Fruit fly (Drosophila melanogaster): ENCODE data around the gene CG16972.

Gene CG16972

DNA sequence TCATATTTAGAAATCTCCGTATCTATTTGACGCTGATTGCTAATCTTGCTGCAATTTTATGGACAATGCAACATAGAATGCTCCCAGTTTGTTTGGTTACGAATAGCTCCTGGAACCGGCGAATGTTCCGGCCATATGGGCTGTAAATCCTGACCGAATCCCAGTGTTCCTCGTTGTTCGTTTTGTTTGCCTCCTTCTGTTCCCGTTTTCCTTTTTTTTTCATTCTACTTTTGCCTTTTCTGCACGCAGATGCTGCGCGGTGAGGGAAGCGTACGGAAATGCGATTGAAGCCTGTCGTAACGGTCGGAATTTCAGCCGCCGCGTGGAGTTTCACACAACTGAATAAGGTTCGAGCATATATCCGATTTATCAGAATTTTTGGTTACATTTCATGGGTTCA lies 27.0 kb downstream of the CG16972 start, which contains the start of gene CG43925:
Gene CG43925, plus strand, starts transcription at position 301 of the 400 bp plus-strand sequence.
- TF ChIP-seq Clk (GFP tag; optimal IDR thresholded peaks at IDR 0.05) = no peak
- no peak for TF ChIP-seq kay (GFP tag; ENCODE audit: borderline replicate concordance)
- no peak for TF ChIP-seq cic (GFP tag; optimal IDR thresholded peaks at IDR 0.05)
- no peak for TF ChIP-seq CG11617 (GFP tag; optimal IDR thresholded peaks at IDR 0.05)
- no peak for TF ChIP-seq bab1 (GFP tag; optimal IDR thresholded peaks at IDR 0.05)
- no peak for TF ChIP-seq CG1620 (GFP tag; optimal IDR thresholded peaks at IDR 0.05)
- no peak for TF ChIP-seq CG14711 (tag; optimal IDR thresholded peaks at IDR 0.05)
- no peak for TF ChIP-seq cnc (optimal IDR thresholded peaks at IDR 0.05)
- TF ChIP-seq CG7045 (GFP tag; optimal IDR thresholded peaks at IDR 0.05) = no peak
- TF ChIP-seq pad (GFP tag; optimal IDR thresholded peaks at IDR 0.05) = no peak
- TF ChIP-seq toe (GFP tag; optimal IDR thresholded peaks at IDR 0.05) = no peak
- TF ChIP-seq CG12768 (GFP tag; optimal IDR thresholded peaks at IDR 0.05) = no peak
- TF ChIP-seq CG5204 (GFP tag; optimal IDR thresholded peaks at IDR 0.05) = no peak
- TF ChIP-seq Crg-1 (GFP tag; optimal IDR thresholded peaks at IDR 0.05) = no peak
- no peak for TF ChIP-seq Mnt (GFP tag; optimal IDR thresholded peaks at IDR 0.05)
- no peak for TF ChIP-seq tj (GFP tag; optimal IDR thresholded peaks at IDR 0.05)

DNA sequence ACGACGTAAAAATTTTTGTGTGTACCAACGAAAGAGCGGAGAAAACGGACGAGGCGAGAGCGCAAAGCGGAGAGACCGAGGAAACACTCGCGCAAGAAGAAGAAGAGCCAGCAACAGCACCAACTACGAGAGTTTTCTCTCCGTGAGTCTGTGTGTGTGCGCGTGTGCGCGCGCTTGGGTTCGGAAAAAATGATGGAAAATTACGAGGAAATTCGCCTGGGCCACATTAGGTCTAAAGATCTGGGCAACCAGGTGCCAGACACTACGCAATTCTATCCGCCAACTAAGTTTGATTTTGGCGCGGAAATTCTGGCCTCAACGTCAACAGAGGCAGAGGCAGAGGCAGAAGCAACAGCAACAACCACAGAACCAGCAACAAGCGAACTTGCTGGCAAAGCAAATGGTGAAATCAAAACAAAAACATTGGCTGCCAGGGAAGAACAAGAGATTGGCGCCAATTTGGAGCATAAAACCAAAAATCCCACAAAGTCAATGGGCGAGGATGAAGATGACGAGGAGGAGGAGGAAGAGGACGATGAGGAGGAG lies 37.2 kb downstream of the CG16972 start, which contains the start of gene DnaJ-H:
Gene DnaJ-H, minus strand, starts transcription at position 271 of the 546 bp plus-strand sequence.
- TF ChIP-seq CG14711 (tag; optimal IDR thresholded peaks at IDR 0.05) (no peak), ovo (GFP tag; optimal IDR thresholded peaks at IDR 0.05) (no peak), toe (GFP tag; optimal IDR thresholded peaks at IDR 0.05) (no peak), bab1 (GFP tag; optimal IDR thresholded peaks at IDR 0.05) (no peak), cic (GFP tag; optimal IDR thresholded peaks at IDR 0.05) (peak; percentile 60), CG11617 (GFP tag; optimal IDR thresholded peaks at IDR 0.05) (no peak), CG7101 (tag; optimal IDR thresholded peaks at IDR 0.05) (no peak), CG5204 (GFP tag; optimal IDR thresholded peaks at IDR 0.05) (no peak), kay (GFP tag; ENCODE audit: borderline replicate concordance) (no peak), Mnt (GFP tag; optimal IDR thresholded peaks at IDR 0.05) (peak; percentile 37), tj (GFP tag; optimal IDR thresholded peaks at IDR 0.05) (peak; percentile 88), CG7045 (GFP tag; optimal IDR thresholded peaks at IDR 0.05) (no peak)

DNA sequence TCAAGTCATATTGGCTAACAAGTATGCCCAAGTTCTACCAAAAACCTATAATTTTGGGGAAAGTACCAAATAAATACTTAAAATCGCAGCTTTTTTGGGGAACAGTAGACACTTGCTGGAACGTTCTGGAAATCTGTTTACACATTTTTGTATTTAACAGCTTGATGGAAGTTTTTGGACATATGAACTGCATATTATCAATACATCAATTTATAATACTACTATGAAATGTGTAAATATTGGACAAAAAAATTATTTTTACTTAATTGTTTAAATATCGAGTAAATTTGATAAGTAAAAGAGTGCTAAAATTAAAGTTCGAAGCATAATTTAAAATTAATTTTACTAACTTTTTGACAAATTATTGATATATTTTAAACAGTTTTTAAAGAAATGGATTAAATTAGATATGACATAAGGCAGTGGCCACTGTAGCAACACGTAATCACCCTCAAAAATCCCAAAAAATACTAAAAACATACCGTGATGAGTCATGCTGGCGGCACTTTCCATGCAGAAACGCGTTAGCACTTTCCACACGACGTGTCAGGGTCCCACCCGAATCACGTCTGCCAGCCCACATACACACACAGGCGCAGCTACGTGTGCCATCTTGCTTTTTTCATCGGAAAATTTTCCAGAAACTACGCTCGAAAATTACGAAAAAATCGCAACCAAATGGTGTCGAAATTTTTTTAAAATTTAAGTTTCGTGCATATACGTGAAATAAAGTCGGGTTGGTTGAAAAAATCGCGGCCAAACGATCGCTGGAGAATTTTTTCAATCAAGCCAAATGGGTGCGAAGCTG lies 37.9 kb downstream of the CG16972 start, which contains the start of gene Sirt1:
Gene Sirt1, plus strand, starts transcription at position 571 of the 808 bp plus-strand sequence.
- TF ChIP-seq CG12768 (GFP tag; optimal IDR thresholded peaks at IDR 0.05) = peak; percentile 78
- peak; percentile 76 for TF ChIP-seq pad (GFP tag; optimal IDR thresholded peaks at IDR 0.05)
- peak; percentile 88 for TF ChIP-seq cic (GFP tag; optimal IDR thresholded peaks at IDR 0.05)
- TF ChIP-seq Crg-1 (GFP tag; optimal IDR thresholded peaks at IDR 0.05) = peak; percentile 23
- TF ChIP-seq Clk (GFP tag; optimal IDR thresholded peaks at IDR 0.05) = no peak
- TF ChIP-seq CG7045 (GFP tag; optimal IDR thresholded peaks at IDR 0.05) = peak; percentile 79
- TF ChIP-seq kay (GFP tag; ENCODE audit: borderline replicate concordance) = peak; percentile 99
- TF ChIP-seq CG11617 (GFP tag; optimal IDR thresholded peaks at IDR 0.05) = peak; percentile 85
- TF ChIP-seq Hr96 (GFP tag; optimal IDR thresholded peaks at IDR 0.05) = no peak
- TF ChIP-seq CG5204 (GFP tag; optimal IDR thresholded peaks at IDR 0.05) = no peak
- no peak for TF ChIP-seq toe (GFP tag; optimal IDR thresholded peaks at IDR 0.05)
- TF ChIP-seq Mnt (GFP tag; optimal IDR thresholded peaks at IDR 0.05) = peak; percentile 82
- peak; percentile 55 for TF ChIP-seq ovo (GFP tag; optimal IDR thresholded peaks at IDR 0.05)
- TF ChIP-seq CG7101 (tag; optimal IDR thresholded peaks at IDR 0.05) = peak; percentile 86
- peak; percentile 79 for TF ChIP-seq CG14711 (tag; optimal IDR thresholded peaks at IDR 0.05)
- no peak for TF ChIP-seq tj (GFP tag; optimal IDR thresholded peaks at IDR 0.05)
- peak; percentile 46 for TF ChIP-seq CG1620 (GFP tag; optimal IDR thresholded peaks at IDR 0.05)
- peak; percentile 73 for TF ChIP-seq CG33017 (tag; optimal IDR thresholded peaks at IDR 0.05)
- TF ChIP-seq bab1 (GFP tag; optimal IDR thresholded peaks at IDR 0.05) = peak; percentile 43
- peak in 1 of 2 experiments; percentile 12 for TF ChIP-seq cnc (optimal IDR thresholded peaks at IDR 0.05)

DNA sequence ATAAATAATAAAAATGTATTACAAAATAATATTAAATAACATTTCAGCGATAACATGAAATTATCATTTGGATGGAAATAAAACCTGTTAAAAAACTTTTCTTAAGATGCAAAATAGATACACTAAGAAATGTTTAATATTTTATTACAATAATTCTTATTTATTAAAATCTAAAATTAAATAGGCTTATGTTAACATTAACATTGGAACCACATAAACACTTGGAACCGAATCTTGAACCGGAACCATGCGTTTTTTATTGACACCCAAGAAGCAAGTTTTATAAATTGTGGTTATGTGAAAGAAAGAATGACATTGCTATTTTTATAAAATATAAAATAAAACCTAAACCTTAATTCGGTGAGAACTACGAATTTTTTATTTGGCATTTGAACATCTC lies 42.9 kb downstream of the CG16972 start, which contains the start of gene kmg:
Gene kmg, plus strand, starts transcription at position 301 of the 400 bp plus-strand sequence.
- no peak for TF ChIP-seq CG11617 (GFP tag; optimal IDR thresholded peaks at IDR 0.05)
- no peak for TF ChIP-seq toe (GFP tag; optimal IDR thresholded peaks at IDR 0.05)
- TF ChIP-seq Hr96 (GFP tag; optimal IDR thresholded peaks at IDR 0.05) = no peak
- no peak for TF ChIP-seq Clk (GFP tag; optimal IDR thresholded peaks at IDR 0.05)

DNA sequence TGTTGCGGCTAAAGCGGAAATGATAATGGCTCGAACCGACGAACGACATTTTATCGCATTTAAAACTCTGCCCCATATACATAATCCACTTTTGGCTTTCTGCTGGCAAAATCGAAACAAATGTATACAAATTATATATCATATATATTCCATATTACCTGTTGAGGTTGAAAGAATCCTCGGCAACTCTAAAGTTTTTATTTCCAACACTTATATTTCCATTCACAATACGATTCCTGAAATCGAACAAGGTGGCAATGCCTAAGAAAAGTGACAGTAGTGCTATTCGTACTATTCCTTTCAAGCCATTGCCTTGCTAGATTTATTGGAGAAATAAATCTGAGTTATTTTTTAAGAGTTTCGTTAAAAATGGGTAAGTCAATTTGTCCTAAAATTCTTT lies 44.6 kb downstream of the CG16972 start, which contains the start of gene Pk34A:
Gene Pk34A, plus strand, starts transcription at position 301 of the 400 bp plus-strand sequence.
- TF ChIP-seq kay (GFP tag; ENCODE audit: borderline replicate concordance) (no peak), toe (GFP tag; optimal IDR thresholded peaks at IDR 0.05) (no peak)

DNA sequence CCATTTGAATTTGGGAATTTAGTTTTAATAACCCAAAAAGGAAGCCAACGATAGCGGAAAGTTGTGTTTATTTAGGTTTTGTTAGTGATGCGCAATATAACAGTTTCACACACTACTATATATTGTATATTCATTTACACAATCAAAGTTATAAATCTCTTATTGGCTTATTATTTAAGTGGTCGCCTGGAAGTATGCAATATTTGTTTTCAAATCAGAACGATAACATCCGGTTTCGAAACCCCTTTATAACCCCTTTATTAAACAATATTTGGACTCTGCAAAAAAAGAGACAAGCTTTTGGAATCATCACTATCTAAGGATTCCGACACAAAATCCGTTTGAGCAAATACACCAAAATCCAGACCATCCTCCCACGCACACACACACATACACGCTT lies 45.2 kb downstream of the CG16972 start:
- TF ChIP-seq CG12768 (GFP tag; optimal IDR thresholded peaks at IDR 0.05) (peak; percentile 4), bab1 (GFP tag; optimal IDR thresholded peaks at IDR 0.05) (peak; percentile 60), CG7101 (tag; optimal IDR thresholded peaks at IDR 0.05) (peak; percentile 19), CG5204 (GFP tag; optimal IDR thresholded peaks at IDR 0.05) (no peak), CG11617 (GFP tag; optimal IDR thresholded peaks at IDR 0.05) (peak; percentile 32), toe (GFP tag; optimal IDR thresholded peaks at IDR 0.05) (peak; percentile 33), Clk (GFP tag; optimal IDR thresholded peaks at IDR 0.05) (no peak)

Data from whole organism, adult.